Worm (Caenorhabditis elegans) whole organism, mixed stage, embryonic: ENCODE measurements around the gene C33H5.1.

Experiments used
- M03D4.4 ChIP-seq: sonication (generic microtip); optimal IDR thresholded peaks from 2 replicates; lab custom pipeline; 2017; ENCODE audit warnings: mild to moderate bottlenecking, missing genetic modification characterization, missing compliant biosample characterization
- ceh-39 ChIP-seq: fragments of 150-350 bp; optimal IDR thresholded peaks from 2 replicates; lab custom pipeline; 2014; ENCODE audit warnings: missing biosample characterization, missing genetic modification characterization
- ceh-43 ChIP-seq: fragments of 200-800 bp; sonication (Bioruptor generic); optimal IDR thresholded peaks from 2 replicates; lab custom pipeline; 2018; ENCODE audit warnings: mild to moderate bottlenecking, missing genetic modification characterization, moderate library complexity, missing compliant biosample characterization
- ceh-83 ChIP-seq: fragments of 200-800 bp; sonication (Bioruptor generic); optimal IDR thresholded peaks from 2 replicates; lab custom pipeline; 2018; ENCODE audit warnings: mild to moderate bottlenecking, missing genetic modification characterization, missing compliant biosample characterization
- drap-1 ChIP-seq: fragments of 200-800 bp; sonication (Bioruptor generic); optimal IDR thresholded peaks from 3 replicates; lab custom pipeline; 2018; ENCODE audit warnings: mild to moderate bottlenecking, missing genetic modification characterization, missing compliant biosample characterization
- elt-1 ChIP-seq: sonication (generic microtip); optimal IDR thresholded peaks from 2 replicates; lab custom pipeline; 2017; ENCODE audit warnings: missing genetic modification characterization, mild to moderate bottlenecking, missing compliant biosample characterization, antibody characterized with exemption, moderate library complexity, borderline replicate concordance; ENCODE audit not compliant: insufficient read depth
- flh-1 ChIP-seq: fragments of 200-800 bp; sonication (Bioruptor generic); optimal IDR thresholded peaks from 2 replicates; lab custom pipeline; 2018; ENCODE audit warnings: mild to moderate bottlenecking, missing genetic modification characterization, moderate library complexity, missing compliant biosample characterization
- ham-2 ChIP-seq: fragments of 200-800 bp; sonication (Bioruptor generic); optimal IDR thresholded peaks from 2 replicates; lab custom pipeline; 2018; ENCODE audit warnings: mild to moderate bottlenecking, missing genetic modification characterization, missing compliant biosample characterization
- hlh-1 ChIP-seq: fragments of 150-350 bp; optimal IDR thresholded peaks from 2 replicates; lab custom pipeline; 2014; ENCODE audit warnings: missing biosample characterization, missing genetic modification reagents, missing genetic modification characterization
- lin-32 ChIP-seq: fragments of 200-800 bp; sonication (Bioruptor generic); optimal IDR thresholded peaks from 2 replicates; lab custom pipeline; 2018; ENCODE audit warnings: mild to moderate bottlenecking, missing genetic modification characterization, missing compliant biosample characterization
- mab-5 ChIP-seq: fragments of 150-350 bp; optimal IDR thresholded peaks from 2 replicates; lab custom pipeline; 2014; ENCODE audit warnings: missing biosample characterization, missing genetic modification characterization
- mep-1 ChIP-seq: fragments of 150-350 bp; optimal IDR thresholded peaks from 2 replicates; lab custom pipeline; 2017; ENCODE audit warnings: missing biosample characterization, missing genetic modification reagents, missing genetic modification characterization, inconsistent platforms
- mls-2 ChIP-seq: sonication (generic microtip); optimal IDR thresholded peaks from 2 replicates; lab custom pipeline; 2016; ENCODE audit warnings: mild to moderate bottlenecking, missing genetic modification characterization, moderate library complexity, missing compliant biosample characterization
- nhr-12 ChIP-seq: fragments of 150-350 bp; optimal IDR thresholded peaks from 2 replicates; lab custom pipeline; 2014; ENCODE audit warnings: missing biosample characterization, missing genetic modification characterization
- nhr-2 ChIP-seq: fragments of 150-350 bp; optimal IDR thresholded peaks from 2 replicates; lab custom pipeline; 2014; ENCODE audit warnings: missing biosample characterization, missing genetic modification characterization
- pha-4 ChIP-seq: fragments of 150-350 bp; optimal IDR thresholded peaks from 2 replicates; lab custom pipeline; 2018; ENCODE audit warnings: missing biosample characterization, missing genetic modification reagents, missing genetic modification characterization
- snpc-4 ChIP-seq: fragments of 150-350 bp; optimal IDR thresholded peaks from 2 replicates; lab custom pipeline; 2014; ENCODE audit warnings: missing biosample characterization, missing genetic modification characterization
- sptf-1 ChIP-seq: sonication (generic microtip); optimal IDR thresholded peaks from 2 replicates; lab custom pipeline; 2017; ENCODE audit warnings: mild to moderate bottlenecking, missing genetic modification characterization, moderate library complexity, missing compliant biosample characterization
- unc-62 ChIP-seq: fragments of 150-350 bp; optimal IDR thresholded peaks from 2 replicates; lab custom pipeline; 2014; ENCODE audit warnings: missing biosample characterization, missing genetic modification reagents, missing genetic modification characterization
- ztf-11 ChIP-seq: fragments of 150-350 bp; optimal IDR thresholded peaks from 2 replicates; lab custom pipeline; 2014; ENCODE audit warnings: missing biosample characterization, missing genetic modification characterization

The C33H5.1 gene

DNA sequence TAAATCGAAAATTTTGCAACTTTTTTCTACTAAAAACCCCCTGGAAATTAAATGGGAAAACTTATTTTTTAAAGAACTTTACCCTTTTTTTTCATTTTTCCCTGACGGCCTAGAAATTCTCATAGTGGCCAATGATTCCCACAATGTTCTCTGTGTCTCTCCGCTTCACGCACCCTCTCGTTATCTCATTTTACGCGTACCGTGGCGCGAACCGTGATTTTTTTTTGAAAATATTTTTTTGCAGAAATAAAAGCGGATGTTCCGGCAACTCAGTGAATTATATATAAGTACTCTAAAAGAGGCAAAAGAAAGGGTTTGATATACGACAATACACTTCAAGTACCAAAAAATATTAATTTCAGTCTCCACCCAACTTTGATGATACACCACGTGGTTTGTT, 37.7 kb downstream of the C33H5.1 start, which contains the start of gene C06A6.2:
C06A6.2 (plus strand) TSS at position 237 of the 400 bp plus-strand sequence.
- no peak for TF ChIP-seq unc-62 (GFP tag; lab: Kevin White, UChicago)
- no peak for TF ChIP-seq mep-1 (tag; lab: Kevin White, UChicago)
- TF ChIP-seq elt-1, result no peak
- no peak for TF ChIP-seq mab-5 (tag; lab: Kevin White, UChicago)
- TF ChIP-seq lin-32 (GFP tag; lab: Kevin White, UChicago), result no peak
- no peak for TF ChIP-seq nhr-12
- TF ChIP-seq ceh-43, result no peak
- no peak for TF ChIP-seq ham-2 (GFP tag; lab: Kevin White, UChicago)
- TF ChIP-seq M03D4.4 (tag; lab: Kevin White, UChicago), result no peak
- TF ChIP-seq mls-2 (tag; lab: Kevin White, UChicago), result no peak
- no peak for TF ChIP-seq ceh-39 (tag; lab: Kevin White, UChicago)
- no peak for TF ChIP-seq nhr-2 (tag; lab: Kevin White, UChicago)
- TF ChIP-seq flh-1 (GFP tag; lab: Kevin White, UChicago), result no peak

DNA sequence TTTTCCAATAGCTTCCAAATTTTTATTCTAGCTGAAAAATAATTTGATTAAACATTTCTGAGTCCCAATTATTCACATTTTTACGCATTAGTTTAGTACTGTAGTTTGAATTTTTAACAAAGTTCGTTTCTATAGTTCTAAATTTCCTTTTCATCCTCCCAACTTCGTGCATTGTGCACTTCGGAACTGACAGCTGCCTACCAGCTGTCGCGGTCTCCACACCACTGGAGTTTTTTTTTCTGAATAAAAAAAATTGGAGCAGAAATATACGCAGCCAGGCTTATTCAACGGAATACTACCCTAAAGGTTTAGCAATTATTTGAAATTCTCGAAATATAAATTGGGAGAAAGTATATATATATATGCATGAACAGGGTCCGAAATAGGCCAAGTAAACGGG, 40.5 kb downstream of the C33H5.1 start:
- TF ChIP-seq hlh-1 (tag; lab: Kevin White, UChicago) (peak; percentile 91), M03D4.4 (tag; lab: Kevin White, UChicago) (no peak)

DNA sequence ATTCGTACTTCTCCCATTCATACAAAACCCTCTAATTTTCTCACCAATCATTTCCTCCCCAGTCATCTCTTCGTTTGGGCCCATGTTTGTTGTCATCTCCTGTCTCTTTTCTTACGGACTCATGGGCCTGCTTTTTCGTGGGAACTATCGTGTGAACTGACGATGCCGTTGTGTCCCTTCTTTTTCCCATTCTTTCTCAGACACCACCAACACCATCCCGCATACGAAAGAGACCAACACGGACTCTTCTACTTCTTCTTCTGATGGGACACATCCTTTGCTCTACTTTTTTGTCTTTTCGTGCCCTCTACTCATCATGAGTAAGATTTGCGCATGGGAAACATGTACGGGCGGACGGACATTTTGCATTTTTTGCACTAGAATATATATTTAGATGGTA, 41.6 kb downstream of the C33H5.1 start:
- TF ChIP-seq mep-1 (tag; lab: Kevin White, UChicago), result no peak
- TF ChIP-seq, all 35 proteins: peak for 0

DNA sequence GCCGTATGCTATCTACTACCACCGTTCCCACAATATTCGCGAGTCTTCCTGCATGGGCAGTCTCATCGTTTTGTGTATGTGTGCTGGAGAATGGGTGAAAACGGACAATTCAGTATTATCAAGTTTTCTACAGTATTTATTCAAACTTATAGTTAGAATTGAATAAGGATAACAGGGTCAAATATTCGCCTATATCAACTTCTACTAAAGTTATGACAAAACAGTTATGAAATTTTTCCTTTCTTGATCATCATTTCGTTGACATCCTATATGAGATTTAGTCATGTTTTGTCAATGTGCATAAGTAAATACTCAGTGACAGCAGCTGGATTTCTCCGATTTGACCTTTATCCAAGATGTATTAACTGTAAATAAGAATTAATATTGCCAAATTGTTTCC, 42.6 kb downstream of the C33H5.1 start:
- TF ChIP-seq snpc-4 (tag; lab: Kevin White, UChicago), result no peak
- TF ChIP-seq mep-1 (tag; lab: Kevin White, UChicago), result no peak
- TF ChIP-seq ceh-39 (tag; lab: Kevin White, UChicago), result no peak
- TF ChIP-seq ceh-83, result no peak
- no peak for TF ChIP-seq ztf-11 (tag; lab: Kevin White, UChicago)
- TF ChIP-seq sptf-1 (tag; lab: Kevin White, UChicago), result no peak
- TF ChIP-seq drap-1 (GFP tag; lab: Kevin White, UChicago), result no peak
- no peak for TF ChIP-seq pha-4 (tag; lab: Kevin White, UChicago)
